Worm (Caenorhabditis elegans) whole organism, L1 larva: ENCODE measurements around the gene str-238.

Experiments
- C04F5.9 ChIP-seq: sonication (generic microtip); optimal IDR thresholded peaks from 2 replicates; lab custom pipeline; 2016; ENCODE audit warnings: missing genetic modification characterization, missing compliant biosample characterization
- C34B4.2 ChIP-seq: sonication (generic microtip); optimal IDR thresholded peaks from 2 replicates; lab custom pipeline; 2017; ENCODE audit warnings: mild to moderate bottlenecking, missing genetic modification characterization, missing compliant biosample characterization
- Y116A8C.19 ChIP-seq: sonication (generic microtip); optimal IDR thresholded peaks from 2 replicates; lab custom pipeline; 2016; ENCODE audit warnings: missing compliant biosample characterization, missing genetic modification characterization, borderline replicate concordance
- aha-1 ChIP-seq: fragments of 150-350 bp; optimal IDR thresholded peaks from 2 replicates; lab custom pipeline; 2014; ENCODE audit warnings: missing biosample characterization, missing genetic modification characterization
- alr-1 ChIP-seq: fragments of 200-800 bp; sonication (Bioruptor generic); optimal IDR thresholded peaks from 2 replicates; lab custom pipeline; 2018; ENCODE audit warnings: borderline replicate concordance, mild to moderate bottlenecking, missing genetic modification characterization, missing compliant biosample characterization
- aly-2 ChIP-seq: fragments of 150-350 bp; optimal IDR thresholded peaks from 2 replicates; lab custom pipeline; 2014; ENCODE audit warnings: missing biosample characterization, missing genetic modification characterization
- ceh-82 ChIP-seq, 3 experiments: fragments of 150-350 bp in 1 of 3; sonication (generic microtip) in 2 of 3; optimal IDR thresholded peaks; 2 replicates each; lab custom pipeline; 2014 to 2017; ENCODE audit warnings: missing biosample characterization in 3 of 3, missing genetic modification characterization in 3 of 3
- ceh-88 ChIP-seq: fragments of 200-800 bp; sonication (Bioruptor generic); IDR thresholded peaks from 2 replicates; pipeline ENCODE4 v1.3.6; 2022; ENCODE audit warnings: missing genetic modification characterization, missing compliant biosample characterization
- dpl-1 ChIP-seq, 3 experiments: fragments of 150-350 bp in 2 of 3; sonication (generic microtip) in 1 of 3; optimal IDR thresholded peaks; 2 replicates each; lab custom pipeline; 2014 to 2017; ENCODE audit warnings: missing biosample characterization in 3 of 3, missing genetic modification characterization in 3 of 3, missing genetic modification reagents in 3 of 3
- egl-27 ChIP-seq, 2 experiments: fragments of 150-350 bp in 1 of 2; sonication (generic microtip); optimal IDR thresholded peaks; 3 replicates each; lab custom pipeline; 2017 to 2018; ENCODE audit warnings: missing biosample characterization in 2 of 2, missing genetic modification characterization in 2 of 2, missing genetic modification reagents in 2 of 2
- elt-2 ChIP-seq: sonication (generic microtip); optimal IDR thresholded peaks from 2 replicates; lab custom pipeline; 2016; ENCODE audit warnings: missing genetic modification characterization, mild to moderate bottlenecking, inconsistent platforms, missing compliant biosample characterization, missing genetic modification reagents
- elt-3 ChIP-seq, 6 experiments: fragments of 150-350 bp in 1 of 6; sonication (generic microtip); optimal IDR thresholded peaks; 2 replicates each; lab custom pipeline; 2017 to 2018; ENCODE audit warnings: missing biosample characterization in 6 of 6, missing genetic modification characterization in 6 of 6, inconsistent platforms in 1 of 6
- ets-5 ChIP-seq: fragments of 200-800 bp; sonication (Bioruptor generic); IDR thresholded peaks from 2 replicates; pipeline ENCODE4 v1.3.6; 2022; ENCODE audit warnings: missing genetic modification characterization, missing compliant biosample characterization
- fkh-10 ChIP-seq: sonication (generic microtip); optimal IDR thresholded peaks from 2 replicates; lab custom pipeline; 2017; ENCODE audit warnings: missing biosample characterization, missing genetic modification reagents, missing genetic modification characterization
- fkh-4 ChIP-seq: sonication (generic microtip); optimal IDR thresholded peaks from 2 replicates; lab custom pipeline; 2016; ENCODE audit warnings: missing compliant biosample characterization, missing genetic modification characterization, borderline replicate concordance
- fkh-8 ChIP-seq: sonication (generic microtip); optimal IDR thresholded peaks from 2 replicates; lab custom pipeline; 2016; ENCODE audit warnings: mild to moderate bottlenecking, missing genetic modification characterization, missing compliant biosample characterization
- fos-1 ChIP-seq: fragments of 150-350 bp; optimal IDR thresholded peaks from 2 replicates; lab custom pipeline; 2014; ENCODE audit warnings: missing biosample characterization, missing genetic modification characterization
- grh-1 ChIP-seq: fragments of 200-800 bp; sonication (Bioruptor generic); IDR thresholded peaks from 2 replicates; pipeline ENCODE4 v1.3.6; 2022; ENCODE audit warnings: missing genetic modification reagents, missing genetic modification characterization, missing compliant biosample characterization
- hlh-4 ChIP-seq: sonication (generic microtip); optimal IDR thresholded peaks from 2 replicates; lab custom pipeline; 2016; ENCODE audit warnings: mild to moderate bottlenecking, missing genetic modification characterization, missing compliant biosample characterization
- hpl-2 ChIP-seq: fragments of 150-350 bp; optimal IDR thresholded peaks from 2 replicates; lab custom pipeline; 2014; ENCODE audit warnings: missing biosample characterization, missing genetic modification reagents, missing genetic modification characterization
- irx-1 ChIP-seq: sonication (generic microtip); optimal IDR thresholded peaks from 2 replicates; lab custom pipeline; 2016; ENCODE audit warnings: missing genetic modification characterization, missing compliant biosample characterization
- isw-1 ChIP-seq: fragments of 200-800 bp; sonication (Bioruptor generic); IDR thresholded peaks from 2 replicates; pipeline ENCODE4 v1.3.6; 2022; ENCODE audit warnings: missing genetic modification characterization, missing compliant biosample characterization
- lin-13 ChIP-seq: fragments of 150-350 bp; optimal IDR thresholded peaks from 2 replicates; lab custom pipeline; 2014; ENCODE audit warnings: missing biosample characterization, missing genetic modification reagents, missing genetic modification characterization
- lin-14 ChIP-seq: fragments of 200-800 bp; sonication (Bioruptor generic); optimal IDR thresholded peaks from 2 replicates; lab custom pipeline; 2018; ENCODE audit warnings: mild to moderate bottlenecking, missing genetic modification characterization, moderate library complexity, missing compliant biosample characterization
- lin-35 ChIP-seq, 2 experiments: fragments of 150-350 bp; optimal IDR thresholded peaks; 2 replicates each; lab custom pipeline; 2014; ENCODE audit warnings: missing biosample characterization in 2 of 2, missing genetic modification characterization in 2 of 2, missing genetic modification reagents in 2 of 2
- lin-39 ChIP-seq: fragments of 150-350 bp; optimal IDR thresholded peaks from 2 replicates; lab custom pipeline; 2014; ENCODE audit warnings: missing biosample characterization, missing genetic modification reagents, missing genetic modification characterization
- lir-3 ChIP-seq: sonication (generic microtip); optimal IDR thresholded peaks from 2 replicates; lab custom pipeline; 2016; ENCODE audit warnings: mild to moderate bottlenecking, missing genetic modification characterization, moderate library complexity, missing compliant biosample characterization; ENCODE audit not compliant: poor library complexity
- lsy-2 ChIP-seq, 2 experiments: fragments of 150-350 bp; optimal IDR thresholded peaks; 2 replicates each; lab custom pipeline; 2014; ENCODE audit warnings: missing biosample characterization in 2 of 2, missing genetic modification characterization in 2 of 2
- mdl-1 ChIP-seq, 2 experiments: fragments of 150-350 bp; optimal IDR thresholded peaks; 2 replicates each; lab custom pipeline; 2014 to 2017; ENCODE audit warnings: missing biosample characterization in 2 of 2, missing genetic modification characterization in 2 of 2, inconsistent platforms in 1 of 2
- mef-2 ChIP-seq: fragments of 150-350 bp; optimal IDR thresholded peaks from 2 replicates; lab custom pipeline; 2014; ENCODE audit warnings: missing biosample characterization, missing genetic modification characterization
- mep-1 ChIP-seq: fragments of 150-350 bp; optimal IDR thresholded peaks from 2 replicates; lab custom pipeline; 2014; ENCODE audit warnings: missing biosample characterization, missing genetic modification characterization
- nhr-11 ChIP-seq: fragments of 150-350 bp; optimal IDR thresholded peaks from 2 replicates; lab custom pipeline; 2014; ENCODE audit warnings: missing biosample characterization, missing genetic modification characterization
- nhr-12 ChIP-seq: sonication (generic microtip); optimal IDR thresholded peaks from 2 replicates; lab custom pipeline; 2017; ENCODE audit warnings: missing biosample characterization, missing genetic modification characterization
- nhr-19 ChIP-seq: fragments of 200-800 bp; sonication (Bioruptor generic); conservative IDR thresholded peaks from 2 replicates; pipeline ENCODE4 v1.3.6; 2022; ENCODE audit warnings: missing genetic modification characterization, missing compliant biosample characterization
- nhr-20 ChIP-seq: sonication (generic microtip); optimal IDR thresholded peaks from 2 replicates; lab custom pipeline; 2016; ENCODE audit warnings: mild to moderate bottlenecking, missing genetic modification characterization, missing compliant biosample characterization
- nhr-47 ChIP-seq: sonication (generic microtip); optimal IDR thresholded peaks from 2 replicates; lab custom pipeline; 2016; ENCODE audit warnings: mild to moderate bottlenecking, missing genetic modification characterization, moderate library complexity, missing compliant biosample characterization
- nhr-77 ChIP-seq: fragments of 150-350 bp; optimal IDR thresholded peaks from 2 replicates; lab custom pipeline; 2014; ENCODE audit warnings: missing biosample characterization, missing genetic modification characterization
- nhr-84 ChIP-seq: sonication (generic microtip); optimal IDR thresholded peaks from 2 replicates; lab custom pipeline; 2017; ENCODE audit warnings: missing biosample characterization, missing genetic modification characterization
- nhr-85 ChIP-seq: sonication (generic microtip); peaks from one replicate; lab custom pipeline; 2016; ENCODE audit warnings: missing genetic modification characterization, inconsistent platforms, missing compliant biosample characterization
- pag-3 ChIP-seq: sonication (generic microtip); optimal IDR thresholded peaks from 2 replicates; lab custom pipeline; 2017; ENCODE audit warnings: missing genetic modification characterization, mild to moderate bottlenecking, missing compliant biosample characterization, antibody characterized with exemption, borderline replicate concordance; ENCODE audit not compliant: insufficient read depth
- pax-3 ChIP-seq: fragments of 200-800 bp; sonication (Bioruptor generic); optimal IDR thresholded peaks from 2 replicates; lab custom pipeline; 2018; ENCODE audit warnings: mild to moderate bottlenecking, missing genetic modification characterization, moderate library complexity, missing compliant biosample characterization
- pqm-1 ChIP-seq: sonication (generic microtip); optimal IDR thresholded peaks from 3 replicates; lab custom pipeline; 2017; ENCODE audit warnings: missing biosample characterization, missing genetic modification characterization
- skn-1 ChIP-seq: fragments of 150-350 bp; optimal IDR thresholded peaks from 2 replicates; lab custom pipeline; 2014; ENCODE audit warnings: missing biosample characterization, missing genetic modification characterization
- snu-23 ChIP-seq: sonication (generic microtip); optimal IDR thresholded peaks from 2 replicates; lab custom pipeline; 2016; ENCODE audit warnings: missing genetic modification characterization, missing compliant biosample characterization
- swsn-7 ChIP-seq: sonication (generic microtip); optimal IDR thresholded peaks from 2 replicates; lab custom pipeline; 2016; ENCODE audit warnings: missing genetic modification characterization, missing compliant biosample characterization
- tbx-2 ChIP-seq: sonication (generic microtip); optimal IDR thresholded peaks from 2 replicates; lab custom pipeline; 2016; ENCODE audit warnings: missing genetic modification characterization, missing compliant biosample characterization
- tlp-1 ChIP-seq: fragments of 150-350 bp; optimal IDR thresholded peaks from 2 replicates; lab custom pipeline; 2014; ENCODE audit warnings: missing biosample characterization, missing genetic modification characterization
- unc-130 ChIP-seq: fragments of 150-350 bp; optimal IDR thresholded peaks from 2 replicates; lab custom pipeline; 2017; ENCODE audit warnings: missing biosample characterization, missing genetic modification characterization, inconsistent platforms
- unc-62 ChIP-seq: fragments of 150-350 bp; optimal IDR thresholded peaks from 2 replicates; lab custom pipeline; 2014; ENCODE audit warnings: missing biosample characterization, missing genetic modification reagents, missing genetic modification characterization
- unc-86 ChIP-seq: sonication (generic microtip); optimal IDR thresholded peaks from 2 replicates; lab custom pipeline; 2016; ENCODE audit warnings: missing genetic modification characterization, missing compliant biosample characterization
- unc-98 ChIP-seq: fragments of 200-800 bp; sonication (Bioruptor generic); IDR thresholded peaks from 2 replicates; pipeline ENCODE4 v1.3.6; 2022; ENCODE audit warnings: missing genetic modification characterization, missing compliant biosample characterization
- vab-15 ChIP-seq: sonication (generic microtip); optimal IDR thresholded peaks from 2 replicates; lab custom pipeline; 2017; ENCODE audit warnings: missing genotype, mild to moderate bottlenecking, missing genetic modification characterization, missing compliant biosample characterization
- ztf-4 ChIP-seq: fragments of 150-350 bp; optimal IDR thresholded peaks from 2 replicates; lab custom pipeline; 2014; ENCODE audit warnings: missing biosample characterization, missing genetic modification characterization

Gene str-238

DNA sequence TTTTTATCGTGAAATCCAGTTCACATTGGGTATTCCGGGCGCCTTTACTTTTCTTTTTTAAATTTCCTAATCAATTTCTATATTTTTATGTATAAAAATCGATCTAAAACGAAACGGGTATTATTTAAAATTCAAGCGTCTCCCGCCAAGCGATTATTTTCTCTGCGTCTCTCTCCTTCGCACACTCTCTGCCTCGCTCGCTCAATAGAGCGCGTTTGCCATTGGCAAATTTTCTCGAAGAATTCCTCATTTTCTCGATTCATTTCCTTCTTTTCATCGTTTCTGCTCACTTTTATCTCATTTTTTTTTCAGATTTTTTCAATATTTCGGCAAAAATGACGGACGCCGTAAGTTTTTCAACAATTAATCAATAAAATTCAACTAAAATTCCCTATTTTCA, 8.4 kb downstream of the str-238 start, which contains the start of gene sti-1:
TSS of gene sti-1 (plus strand) at position 263 of the 400 bp plus-strand sequence.
- TF ChIP-seq grh-1 (GFP tag; lab: Robert Waterston, UW), result peak; percentile 77
- TF ChIP-seq lin-35 (GFP tag; optimal IDR thresholded peaks at IDR 0.05; lab: Kevin White, UChicago), result peak; percentile 97 to 99
- peak; percentile 84 for TF ChIP-seq lin-39
- peak; percentile 89 for TF ChIP-seq unc-130
- peak; percentile 24 for TF ChIP-seq vab-15 (tag; lab: Kevin White, UChicago)
- peak; percentile 92 for TF ChIP-seq swsn-7 (tag; lab: Kevin White, UChicago)
- peak; percentile 87 for TF ChIP-seq isw-1 (GFP tag; lab: Robert Waterston, UW)
- peak in 1 of 2 experiments; percentile 75 for TF ChIP-seq mdl-1 (tag; optimal IDR thresholded peaks at IDR 0.05; lab: Kevin White, UChicago)
- peak; percentile 93 for TF ChIP-seq nhr-20 (tag; lab: Kevin White, UChicago)
- TF ChIP-seq nhr-85, result peak; percentile 93
- TF ChIP-seq elt-3 (tag; optimal IDR thresholded peaks at IDR 0.05; lab: Kevin White, UChicago), result peak in 2 of 6 experiments; percentile 65 to 90
- TF ChIP-seq pqm-1, result no peak
- peak; percentile 89 to 91 for TF ChIP-seq lsy-2 (tag; optimal IDR thresholded peaks at IDR 0.05; lab: Kevin White, UChicago)
- no peak for TF ChIP-seq fkh-4 (tag; lab: Kevin White, UChicago)
- TF ChIP-seq C34B4.2 (tag; lab: Kevin White, UChicago), result no peak
- peak; percentile 79 for TF ChIP-seq lin-13
- TF ChIP-seq dpl-1 (GFP tag; optimal IDR thresholded peaks at IDR 0.05; lab: Kevin White, UChicago), result peak; percentile 96 to 97 (median 97)
- peak; percentile 91 for TF ChIP-seq tbx-2 (tag; lab: Kevin White, UChicago)
- peak; percentile 96 for TF ChIP-seq nhr-77 (tag; lab: Kevin White, UChicago)
- TF ChIP-seq snu-23 (GFP tag; lab: Kevin White, UChicago), result peak; percentile 97
- TF ChIP-seq lin-14 (GFP tag; lab: Kevin White, UChicago), result peak; percentile 98
- no peak for TF ChIP-seq aha-1 (tag; lab: Kevin White, UChicago)
- no peak for TF ChIP-seq Y116A8C.19 (tag; lab: Kevin White, UChicago)
- no peak for TF ChIP-seq nhr-12 (tag; lab: Kevin White, UChicago)
- peak; percentile 95 for TF ChIP-seq mep-1 (tag; lab: Kevin White, UChicago)
- TF ChIP-seq skn-1 (tag; lab: Kevin White, UChicago), result peak; percentile 74
- TF ChIP-seq tlp-1, result no peak
- no peak for TF ChIP-seq mef-2 (tag; lab: Kevin White, UChicago)
- peak; percentile 93 for TF ChIP-seq nhr-47
- TF ChIP-seq nhr-11 (tag; lab: Kevin White, UChicago), result peak; percentile 81
- no peak for TF ChIP-seq pag-3
- TF ChIP-seq elt-2, result peak; percentile 49
- peak; percentile 83 for TF ChIP-seq fkh-8 (tag; lab: Kevin White, UChicago)
- TF ChIP-seq fos-1, result peak; percentile 76
- peak; percentile 81 for TF ChIP-seq irx-1 (tag; lab: Kevin White, UChicago)
- no peak for TF ChIP-seq nhr-84
- no peak for TF ChIP-seq ets-5
- TF ChIP-seq aly-2 (tag; lab: Kevin White, UChicago), result peak; percentile 51
- TF ChIP-seq hpl-2 (GFP tag; lab: Kevin White, UChicago), result no peak
- peak; percentile 41 for TF ChIP-seq C04F5.9 (tag; lab: Kevin White, UChicago)
- TF ChIP-seq nhr-19 (GFP tag; lab: Robert Waterston, UW), result peak; percentile 92
- TF ChIP-seq pax-3 (tag; lab: Kevin White, UChicago), result peak; percentile 77
- peak; percentile 35; the same call in 1 of the 2 replicates for TF ChIP-seq unc-98 (GFP tag; lab: Robert Waterston, UW)
- no peak for TF ChIP-seq ztf-4
- peak; percentile 53; the same call in 1 of the 2 replicates for TF ChIP-seq ceh-88
- TF ChIP-seq alr-1 (tag; lab: Kevin White, UChicago), result no peak
- TF ChIP-seq lir-3 (tag; lab: Kevin White, UChicago), result peak; percentile 54
- TF ChIP-seq ceh-82 (tag; optimal IDR thresholded peaks at IDR 0.05; lab: Kevin White, UChicago), result peak; percentile 85 to 92 (median 88)
- peak; percentile 19 for TF ChIP-seq fkh-10
- TF ChIP-seq unc-62 (GFP tag; lab: Kevin White, UChicago), result no peak
- TF ChIP-seq egl-27 (tag; optimal IDR thresholded peaks at IDR 0.05; lab: Kevin White, UChicago), result no peak
- no peak for TF ChIP-seq hlh-4
- TF ChIP-seq unc-86 (tag; lab: Kevin White, UChicago), result peak; percentile 87
